Fruit fly (Drosophila melanogaster): ENCODE measurements around the gene CG1637.

- no peak for TF ChIP-seq bab2 (GFP tag; optimal IDR thresholded peaks at IDR 0.05)
- TF ChIP-seq CG8924 (tag; optimal IDR thresholded peaks at IDR 0.05): no peak
- no peak for TF ChIP-seq CG6854 (GFP tag; optimal IDR thresholded peaks at IDR 0.05)
- TF ChIP-seq CG3726 (GFP tag; IDR thresholded peaks at IDR 0.05): no peak
- TF ChIP-seq CG4360 (GFP tag; IDR thresholded peaks at IDR 0.05): no peak
- TF ChIP-seq so (GFP tag; IDR thresholded peaks at IDR 0.05): no peak
- TF ChIP-seq CG11504 (tag; optimal IDR thresholded peaks at IDR 0.05): no peak
- no peak for TF ChIP-seq grn (GFP tag; optimal IDR thresholded peaks at IDR 0.05)
- TF ChIP-seq dm (GFP tag; optimal IDR thresholded peaks at IDR 0.05): no peak
- TF ChIP-seq lola (GFP tag; optimal IDR thresholded peaks at IDR 0.05): no peak
Measured at dm6 chrX:10923711-10924281, 46.1 kb upstream of the CG1637 start, which contains the start of gene v.

Data from whole organism, embryonic.